Worm (Caenorhabditis elegans) whole organism, early embryonic: ENCODE measurements around the gene T27E7.9.

Source experiments
- B0310.2 ChIP-seq: sonication (generic microtip); optimal IDR thresholded peaks from 2 replicates; lab custom pipeline; 2016; ENCODE audit warnings: mild to moderate bottlenecking, missing genetic modification characterization, missing compliant biosample characterization
- F13C5.2 ChIP-seq: sonication (generic microtip); optimal IDR thresholded peaks from 2 replicates; lab custom pipeline; 2017; ENCODE audit warnings: mild to moderate bottlenecking, missing genetic modification characterization, inconsistent platforms, missing compliant biosample characterization
- aly-1 ChIP-seq: sonication (generic microtip); optimal IDR thresholded peaks from 2 replicates; lab custom pipeline; 2016; ENCODE audit warnings: missing genetic modification characterization, missing compliant biosample characterization
- ama-1 ChIP-seq: fragments of 150-350 bp; optimal IDR thresholded peaks from 2 replicates; lab custom pipeline; 2014
- ceh-13 ChIP-seq: fragments of 200-800 bp; sonication (Bioruptor generic); optimal IDR thresholded peaks from 2 replicates; lab custom pipeline; 2018; ENCODE audit warnings: mild to moderate bottlenecking, missing genetic modification characterization, missing compliant biosample characterization
- ceh-36 ChIP-seq: sonication (generic microtip); optimal IDR thresholded peaks from 2 replicates; lab custom pipeline; 2016; ENCODE audit warnings: missing genetic modification characterization, inconsistent platforms, missing compliant biosample characterization
- ets-7 ChIP-seq: sonication (generic microtip); optimal IDR thresholded peaks from 2 replicates; lab custom pipeline; 2016; ENCODE audit warnings: missing genotype, missing genetic modification characterization, missing compliant biosample characterization
- flt-1 ChIP-seq: fragments of 200-800 bp; sonication (Bioruptor generic); IDR thresholded peaks from 2 replicates; pipeline ENCODE4 v1.3.6; 2022; ENCODE audit warnings: missing genetic modification characterization, missing compliant biosample characterization
- hmbx-1 ChIP-seq: sonication (generic microtip); optimal IDR thresholded peaks from 2 replicates; lab custom pipeline; 2016; ENCODE audit warnings: mild to moderate bottlenecking, missing genetic modification characterization, missing compliant biosample characterization
- hmg-4 ChIP-seq: fragments of 200-800 bp; sonication (Bioruptor generic); optimal IDR thresholded peaks from 2 replicates; lab custom pipeline; 2018; ENCODE audit warnings: mild to moderate bottlenecking, missing genetic modification characterization, missing compliant biosample characterization
- hnd-1 ChIP-seq: sonication (generic microtip); optimal IDR thresholded peaks from 2 replicates; lab custom pipeline; 2016; ENCODE audit warnings: missing genetic modification characterization, missing compliant biosample characterization
- pes-1 ChIP-seq: fragments of 200-800 bp; sonication (Bioruptor generic); IDR thresholded peaks from 2 replicates; pipeline ENCODE4 v1.3.6; 2022; ENCODE audit warnings: missing genetic modification reagents, missing genetic modification characterization, missing compliant biosample characterization
- scrt-1 ChIP-seq: fragments of 200-800 bp; sonication (Bioruptor generic); IDR thresholded peaks from 2 replicates; pipeline ENCODE4 v1.3.6; 2022; ENCODE audit warnings: missing genetic modification characterization, missing compliant biosample characterization
- sea-1 ChIP-seq: fragments of 200-800 bp; sonication (Bioruptor generic); conservative IDR thresholded peaks from 2 replicates; pipeline ENCODE4 v1.3.6; 2022; ENCODE audit warnings: missing genetic modification characterization, missing compliant biosample characterization
- tbx-11 ChIP-seq: fragments of 200-800 bp; sonication (Bioruptor generic); IDR thresholded peaks from 2 replicates; pipeline ENCODE4 v1.3.6; 2022; ENCODE audit warnings: missing genetic modification characterization, missing compliant biosample characterization
- tbx-37 ChIP-seq: fragments of 200-800 bp; sonication (Bioruptor generic); conservative IDR thresholded peaks from 2 replicates; pipeline ENCODE4 v1.3.6; 2022; ENCODE audit warnings: missing genetic modification reagents, missing genetic modification characterization, missing compliant biosample characterization
- tra-4 ChIP-seq: sonication (generic microtip); optimal IDR thresholded peaks from 2 replicates; lab custom pipeline; 2017; ENCODE audit warnings: missing genetic modification characterization, missing compliant biosample characterization

Gene T27E7.9

DNA sequence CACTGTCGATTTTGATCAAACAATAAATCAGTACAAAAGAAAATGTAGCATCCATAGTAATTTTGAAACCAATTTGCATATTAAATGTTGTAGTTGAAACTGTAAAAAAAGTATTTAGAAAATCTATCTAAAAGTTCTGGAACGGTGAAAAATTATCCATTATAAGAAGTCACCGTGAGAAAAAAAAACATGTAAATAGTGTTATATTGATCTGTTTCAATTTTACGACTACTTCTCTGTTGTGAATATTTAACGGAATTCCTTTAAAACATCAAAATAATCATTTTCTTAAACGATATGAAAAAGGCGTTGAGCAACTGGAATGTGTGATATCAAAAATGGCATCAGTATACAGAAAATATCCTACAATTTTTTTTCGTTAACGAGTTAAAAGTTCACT is at the start of gene T27E7.9:
T27E7.9 (minus strand) TSS at position 101 of the 400 bp plus-strand sequence.
- TF ChIP-seq ceh-36 (tag; lab: Kevin White, UChicago), result no peak
- no peak for TF ChIP-seq pes-1 (GFP tag; lab: Robert Waterston, UW)
- no peak for TF ChIP-seq tra-4 (tag; lab: Kevin White, UChicago)
- no peak for TF ChIP-seq F13C5.2 (tag; lab: Kevin White, UChicago)
- TF ChIP-seq ceh-13, result no peak
- no peak for TF ChIP-seq hmbx-1
- TF ChIP-seq tbx-37, result no peak
- no peak for TF ChIP-seq sea-1 (GFP tag; lab: Robert Waterston, UW)
- TF ChIP-seq tbx-11, result no peak

DNA sequence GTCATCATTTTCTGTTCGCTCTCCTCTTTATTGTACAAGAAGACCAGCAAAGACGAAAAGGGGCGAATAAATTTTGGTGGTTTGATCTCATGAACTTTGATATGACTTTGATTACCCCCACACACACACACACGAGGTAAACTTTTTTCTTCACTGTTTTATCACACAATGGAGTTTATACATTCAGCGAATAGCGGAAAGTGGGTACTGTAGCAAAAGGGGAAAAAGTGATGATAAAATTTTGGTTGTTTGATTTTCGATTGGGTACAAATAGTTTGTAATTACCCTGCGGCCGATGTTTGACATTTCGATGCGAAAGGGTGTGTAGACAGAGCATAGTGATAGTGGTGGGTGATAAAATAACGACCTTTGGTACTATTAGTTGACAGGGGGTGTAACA is 45.0 kb upstream of the T27E7.9 start:
- no peak for TF ChIP-seq tra-4 (tag; lab: Kevin White, UChicago)
- no peak for TF ChIP-seq ama-1 (lab: Kevin White, UChicago)
- no peak for TF ChIP-seq aly-1 (tag; lab: Kevin White, UChicago)
- TF ChIP-seq ceh-13, result no peak

DNA sequence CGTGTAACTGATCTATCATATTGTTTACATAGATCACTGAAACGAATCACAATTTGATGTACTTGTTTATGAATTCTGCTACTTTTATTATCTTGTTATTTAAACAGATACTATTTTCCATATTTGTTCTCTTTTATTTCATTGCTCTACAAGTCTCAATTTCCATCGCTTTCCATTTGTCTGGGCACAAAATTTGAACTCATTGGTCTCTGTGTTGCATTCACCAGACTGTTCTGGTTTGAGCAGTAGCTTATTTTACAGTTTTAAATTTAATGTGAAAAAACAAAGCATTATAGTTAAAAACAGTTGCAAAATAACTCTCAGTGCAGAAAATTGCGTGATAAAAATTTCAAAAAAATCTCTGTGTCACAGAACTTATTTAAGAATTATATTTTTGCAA is 38.4 kb upstream of the T27E7.9 start:
- TF ChIP-seq scrt-1 (GFP tag; lab: Robert Waterston, UW) (no peak), pes-1 (GFP tag; lab: Robert Waterston, UW) (no peak), ets-7 (tag; lab: Kevin White, UChicago) (no peak), hnd-1 (tag; lab: Kevin White, UChicago) (no peak)

DNA sequence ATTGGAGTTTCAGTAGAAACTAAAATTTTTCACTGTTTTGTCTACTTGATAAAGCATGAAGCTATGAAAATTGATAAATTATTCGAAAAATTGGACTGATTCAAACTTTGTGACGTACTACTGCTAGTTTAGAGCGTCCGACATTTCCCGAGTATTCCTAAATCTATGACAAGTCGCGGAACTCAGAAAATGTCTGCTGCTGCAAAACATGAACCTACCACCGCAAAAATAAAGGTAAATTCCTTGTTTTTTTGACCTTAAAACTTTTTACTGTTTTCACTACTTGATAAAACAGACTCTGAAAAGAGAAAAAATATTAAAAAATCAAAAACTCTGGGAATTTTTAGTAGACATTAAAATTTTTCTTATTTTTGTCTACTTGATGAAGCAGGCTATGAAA is 37.6 kb upstream of the T27E7.9 start:
- TF ChIP-seq hmg-4 (GFP tag; lab: Kevin White, UChicago) (no peak), scrt-1 (GFP tag; lab: Robert Waterston, UW) (no peak), F13C5.2 (tag; lab: Kevin White, UChicago) (no peak), tbx-37 (no peak), sea-1 (GFP tag; lab: Robert Waterston, UW) (no peak), ceh-13 (no peak), tbx-11 (no peak), ama-1 (lab: Kevin White, UChicago) (no peak), pes-1 (GFP tag; lab: Robert Waterston, UW) (no peak), tra-4 (tag; lab: Kevin White, UChicago) (no peak), hmbx-1 (no peak), ets-7 (tag; lab: Kevin White, UChicago) (no peak), hnd-1 (tag; lab: Kevin White, UChicago) (no peak), B0310.2 (tag; lab: Kevin White, UChicago) (no peak)

DNA sequence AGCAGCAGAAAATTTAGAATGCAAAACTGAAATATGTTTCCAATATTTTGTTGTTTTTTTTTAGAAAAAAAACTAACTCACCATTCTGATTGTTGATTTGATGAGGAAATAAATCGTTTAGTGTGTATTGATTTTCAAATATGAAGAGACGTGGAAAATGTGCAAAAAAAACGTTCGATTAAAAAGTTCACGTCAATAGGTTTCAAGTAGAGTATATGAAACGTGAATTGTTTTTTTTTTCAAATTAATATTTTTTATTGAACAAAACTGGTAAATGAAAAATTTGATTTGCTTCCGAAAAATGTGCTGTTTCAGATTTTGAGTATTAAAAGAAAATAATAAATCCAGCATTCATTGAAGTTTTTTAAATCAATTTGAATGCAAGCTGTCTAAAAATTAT is 31.7 kb upstream of the T27E7.9 start, which contains the start of gene irld-18:
irld-18 (minus strand) TSS at position 101 of the 400 bp plus-strand sequence.
- TF ChIP-seq hmbx-1, result no peak

DNA sequence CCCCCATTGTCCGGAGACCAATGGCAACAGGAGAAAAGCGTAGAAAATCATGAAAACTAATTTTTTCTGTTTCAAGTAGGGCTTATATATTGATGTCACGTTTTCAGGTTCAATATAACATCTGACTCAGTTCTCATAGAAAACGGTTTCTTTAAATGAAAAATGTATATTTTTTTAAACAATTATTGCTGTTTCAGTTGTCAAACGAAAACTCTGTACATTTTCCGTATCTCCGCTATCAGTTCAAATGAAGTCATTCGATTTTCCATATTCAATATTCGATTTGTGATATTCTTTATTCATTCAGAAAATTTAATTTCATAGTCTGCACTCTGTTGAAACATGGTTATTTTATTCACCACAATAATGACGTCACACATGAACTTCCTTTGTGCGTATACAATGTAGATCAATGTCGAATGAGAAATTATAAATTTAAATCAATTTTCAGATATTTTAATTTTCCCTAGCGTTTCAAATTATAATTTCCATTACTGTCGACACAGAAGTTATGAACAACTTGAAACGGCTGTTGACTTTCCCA is 29.5 kb upstream of the T27E7.9 start, which contains the start of gene Y57G11B.8:
Y57G11B.8 (minus strand) TSS at position 51 of the 544 bp plus-strand sequence.
- TF ChIP-seq scrt-1 (GFP tag; lab: Robert Waterston, UW) (no peak), hnd-1 (tag; lab: Kevin White, UChicago) (no peak), ceh-13 (no peak), ets-7 (tag; lab: Kevin White, UChicago) (no peak), hmg-4 (GFP tag; lab: Kevin White, UChicago) (no peak), tbx-37 (no peak), ama-1 (lab: Kevin White, UChicago) (no peak), tbx-11 (no peak)

DNA sequence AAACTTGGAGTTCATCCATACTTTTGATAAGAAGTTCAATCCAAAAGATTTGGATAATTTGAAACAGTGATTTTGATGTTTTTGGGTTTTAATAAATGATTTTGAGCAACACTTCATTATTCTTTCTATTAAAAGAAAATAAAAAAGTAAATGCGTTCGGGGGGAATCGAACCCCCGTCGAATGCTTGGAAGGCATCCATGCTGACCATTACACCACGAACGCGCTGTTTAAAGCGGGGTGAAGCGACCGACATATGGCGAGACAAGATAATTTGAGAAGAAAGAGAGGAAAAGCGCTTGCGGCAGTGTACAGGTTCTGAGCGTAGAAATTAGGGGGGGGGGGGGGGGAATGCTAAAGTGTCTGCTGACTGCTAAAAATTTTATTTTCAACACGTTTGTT is 27.3 kb upstream of the T27E7.9 start:
- no peak for TF ChIP-seq ama-1 (lab: Kevin White, UChicago)
- no peak for TF ChIP-seq B0310.2 (tag; lab: Kevin White, UChicago)
- TF ChIP-seq pes-1 (GFP tag; lab: Robert Waterston, UW), result no peak
- no peak for TF ChIP-seq ceh-36 (tag; lab: Kevin White, UChicago)
- no peak for TF ChIP-seq tra-4 (tag; lab: Kevin White, UChicago)
- TF ChIP-seq scrt-1 (GFP tag; lab: Robert Waterston, UW), result peak; percentile 73
- TF ChIP-seq sea-1 (GFP tag; lab: Robert Waterston, UW), result no peak
- TF ChIP-seq F13C5.2 (tag; lab: Kevin White, UChicago), result peak; percentile 65
- TF ChIP-seq ets-7 (tag; lab: Kevin White, UChicago), result no peak
- TF ChIP-seq tbx-37, result peak; percentile 74
- no peak for TF ChIP-seq aly-1 (tag; lab: Kevin White, UChicago)
- no peak for TF ChIP-seq hmbx-1
- no peak for TF ChIP-seq ceh-13
- peak; percentile 64 for TF ChIP-seq flt-1
- TF ChIP-seq hmg-4 (GFP tag; lab: Kevin White, UChicago), result no peak
- peak; percentile 44 for TF ChIP-seq hnd-1 (tag; lab: Kevin White, UChicago)
- TF ChIP-seq tbx-11, result peak; percentile 66; the same call in 1 of the 2 replicates

DNA sequence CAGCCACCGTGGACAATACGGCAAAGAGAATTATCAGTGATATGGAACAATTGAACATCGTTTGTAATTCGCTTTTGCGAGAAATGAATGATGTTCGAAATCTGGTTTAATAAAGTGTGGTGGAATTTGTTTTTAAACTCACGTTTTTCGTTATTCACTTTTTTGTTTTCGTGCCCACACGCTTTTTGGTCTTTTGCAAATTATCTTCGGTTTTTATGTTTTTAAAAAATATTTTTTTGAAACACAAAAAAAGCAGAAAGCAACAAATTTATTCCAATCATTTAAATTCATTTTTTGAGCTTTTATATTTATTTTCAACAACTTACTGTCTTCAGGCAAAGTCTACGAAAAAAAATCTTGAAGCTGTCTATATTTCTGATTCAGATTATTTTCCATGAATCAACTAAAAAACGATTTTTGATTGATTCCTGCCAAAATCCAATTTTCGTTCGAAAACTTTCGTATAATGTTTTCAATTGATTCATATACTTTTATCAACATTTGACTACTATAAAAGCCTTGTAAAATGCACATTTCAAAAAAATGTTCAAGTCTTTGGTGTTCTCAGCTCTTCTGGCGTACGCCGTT is 25.2 kb upstream of the T27E7.9 start, which contains the start of the genes Y57G11B.3 and Y57G11B.5:
Y57G11B.3 (minus strand) TSS at position 101 of the 588 bp plus-strand sequence.
Y57G11B.5 (plus strand) TSS at position 538 of the 588 bp plus-strand sequence.
- no peak for TF ChIP-seq ets-7 (tag; lab: Kevin White, UChicago)
- TF ChIP-seq scrt-1 (GFP tag; lab: Robert Waterston, UW), result no peak
- TF ChIP-seq pes-1 (GFP tag; lab: Robert Waterston, UW), result no peak
- no peak for TF ChIP-seq hnd-1 (tag; lab: Kevin White, UChicago)
- TF ChIP-seq hmg-4 (GFP tag; lab: Kevin White, UChicago), result no peak
- no peak for TF ChIP-seq sea-1 (GFP tag; lab: Robert Waterston, UW)
- TF ChIP-seq aly-1 (tag; lab: Kevin White, UChicago), result no peak
- no peak for TF ChIP-seq ama-1 (lab: Kevin White, UChicago)
- TF ChIP-seq ceh-36 (tag; lab: Kevin White, UChicago), result no peak
- TF ChIP-seq hmbx-1, result no peak
- TF ChIP-seq ceh-13, result no peak
- TF ChIP-seq tbx-37, result no peak
- TF ChIP-seq tbx-11, result no peak
- no peak for TF ChIP-seq B0310.2 (tag; lab: Kevin White, UChicago)
- TF ChIP-seq tra-4 (tag; lab: Kevin White, UChicago), result no peak
